Worm (Caenorhabditis elegans) whole organism, late embryonic: ENCODE data around the gene srg-57.

Experiments used
- C38D4.7 ChIP-seq: fragments of 200-800 bp; sonication (Bioruptor generic); optimal IDR thresholded peaks from 2 replicates; lab custom pipeline; 2018; ENCODE audit warnings: mild to moderate bottlenecking, missing genetic modification characterization, moderate library complexity, missing compliant biosample characterization
- F13H6.1 ChIP-seq: sonication (generic microtip); optimal IDR thresholded peaks from 2 replicates; lab custom pipeline; 2016; ENCODE audit warnings: missing genetic modification characterization, missing compliant biosample characterization
- K02D7.2 ChIP-seq: sonication (generic microtip); optimal IDR thresholded peaks from 2 replicates; lab custom pipeline; 2017; ENCODE audit warnings: mild to moderate bottlenecking, missing genetic modification characterization, missing compliant biosample characterization
- K09A11.1 ChIP-seq: sonication (generic microtip); optimal IDR thresholded peaks from 2 replicates; lab custom pipeline; 2017; ENCODE audit warnings: antibody characterized with exemption, mild to moderate bottlenecking, missing genetic modification characterization, missing compliant biosample characterization; ENCODE audit not compliant: insufficient read depth
- T23F11.4 ChIP-seq: fragments of 200-800 bp; sonication (Bioruptor generic); optimal IDR thresholded peaks from 2 replicates; lab custom pipeline; 2018; ENCODE audit warnings: mild to moderate bottlenecking, missing genetic modification characterization, missing compliant biosample characterization
- ahr-1 ChIP-seq: sonication (generic microtip); optimal IDR thresholded peaks from 2 replicates; lab custom pipeline; 2016; ENCODE audit warnings: missing genetic modification characterization, missing compliant biosample characterization
- ceh-19 ChIP-seq: fragments of 200-800 bp; sonication (Bioruptor generic); optimal IDR thresholded peaks from 2 replicates; lab custom pipeline; 2018; ENCODE audit warnings: mild to moderate bottlenecking, missing genetic modification characterization, missing compliant biosample characterization
- ceh-2 ChIP-seq: sonication (generic microtip); optimal IDR thresholded peaks from 2 replicates; lab custom pipeline; 2016; ENCODE audit warnings: missing genotype, missing genetic modification characterization, missing compliant biosample characterization
- ceh-22 ChIP-seq: sonication (generic microtip); optimal IDR thresholded peaks from 2 replicates; lab custom pipeline; 2017; ENCODE audit warnings: missing biosample characterization, missing genetic modification characterization
- ceh-24 ChIP-seq: sonication (generic microtip); optimal IDR thresholded peaks from 2 replicates; lab custom pipeline; 2016; ENCODE audit warnings: mild to moderate bottlenecking, missing genetic modification characterization, missing compliant biosample characterization
- ceh-30 ChIP-seq: fragments of 150-350 bp; optimal IDR thresholded peaks from 2 replicates; lab custom pipeline; 2014; ENCODE audit warnings: missing biosample characterization, missing genetic modification characterization
- ceh-34 ChIP-seq: sonication (generic microtip); optimal IDR thresholded peaks from 2 replicates; lab custom pipeline; 2016; ENCODE audit warnings: mild to moderate bottlenecking, missing genetic modification characterization, missing compliant biosample characterization
- ceh-45 ChIP-seq: fragments of 200-800 bp; sonication (Bioruptor generic); IDR thresholded peaks from 2 replicates; pipeline ENCODE4 v1.3.6; 2022; ENCODE audit warnings: missing genetic modification reagents, missing genetic modification characterization, missing compliant biosample characterization
- ceh-48 ChIP-seq: sonication (generic microtip); optimal IDR thresholded peaks from 2 replicates; lab custom pipeline; 2016; ENCODE audit warnings: missing genetic modification characterization, inconsistent platforms, missing compliant biosample characterization
- ceh-9 ChIP-seq: sonication (generic microtip); optimal IDR thresholded peaks from 2 replicates; lab custom pipeline; 2016; ENCODE audit warnings: mild to moderate bottlenecking, missing genetic modification characterization, inconsistent platforms, missing compliant biosample characterization
- che-1 ChIP-seq: sonication (generic microtip); optimal IDR thresholded peaks from 2 replicates; lab custom pipeline; 2016; ENCODE audit warnings: mild to moderate bottlenecking, missing genetic modification characterization, missing compliant biosample characterization
- dve-1 ChIP-seq: sonication (generic microtip); optimal IDR thresholded peaks from 2 replicates; lab custom pipeline; 2017; ENCODE audit warnings: antibody characterized with exemption, mild to moderate bottlenecking, missing genetic modification characterization, missing compliant biosample characterization
- elt-2 ChIP-seq: sonication (generic microtip); optimal IDR thresholded peaks from 2 replicates; lab custom pipeline; 2016; ENCODE audit warnings: missing genetic modification reagents, missing genetic modification characterization, missing compliant biosample characterization
- ets-4 ChIP-seq: sonication (generic microtip); optimal IDR thresholded peaks from 2 replicates; lab custom pipeline; 2016; ENCODE audit warnings: missing genetic modification characterization, missing compliant biosample characterization
- eyg-1 ChIP-seq: sonication (generic microtip); optimal IDR thresholded peaks from 2 replicates; lab custom pipeline; 2016; ENCODE audit warnings: missing genotype, missing genetic modification characterization, missing compliant biosample characterization
- fax-1 ChIP-seq: sonication (generic microtip); optimal IDR thresholded peaks from 2 replicates; lab custom pipeline; 2016; ENCODE audit warnings: missing genotype, missing genetic modification characterization, missing compliant biosample characterization
- gmeb-2 ChIP-seq: sonication (generic microtip); optimal IDR thresholded peaks from 2 replicates; lab custom pipeline; 2016; ENCODE audit warnings: missing genetic modification characterization, inconsistent platforms, missing compliant biosample characterization
- hlh-15 ChIP-seq: sonication (generic microtip); optimal IDR thresholded peaks from 2 replicates; lab custom pipeline; 2016; ENCODE audit warnings: missing genetic modification characterization, missing compliant biosample characterization
- hlh-30 ChIP-seq: sonication (generic microtip); optimal IDR thresholded peaks from 2 replicates; lab custom pipeline; 2017; ENCODE audit warnings: antibody characterized with exemption, missing genetic modification characterization, missing compliant biosample characterization; ENCODE audit not compliant: insufficient read depth
- lim-6 ChIP-seq: sonication (generic microtip); optimal IDR thresholded peaks from 2 replicates; lab custom pipeline; 2016; ENCODE audit warnings: missing genetic modification characterization, missing compliant biosample characterization
- lin-11 ChIP-seq: fragments of 200-800 bp; sonication (Bioruptor generic); optimal IDR thresholded peaks from 2 replicates; lab custom pipeline; 2018; ENCODE audit warnings: mild to moderate bottlenecking, missing genetic modification characterization, missing compliant biosample characterization
- madf-2 ChIP-seq: sonication (generic microtip); optimal IDR thresholded peaks from 2 replicates; lab custom pipeline; 2017; ENCODE audit warnings: missing genetic modification characterization, missing compliant biosample characterization
- nhr-11 ChIP-seq: fragments of 150-350 bp; optimal IDR thresholded peaks from 2 replicates; lab custom pipeline; 2014; ENCODE audit warnings: missing biosample characterization, missing genetic modification characterization
- pag-3 ChIP-seq: sonication (generic microtip); optimal IDR thresholded peaks from 2 replicates; lab custom pipeline; 2016; ENCODE audit warnings: missing compliant biosample characterization, missing genetic modification characterization, borderline replicate concordance
- pha-2 ChIP-seq: sonication (generic microtip); optimal IDR thresholded peaks from 2 replicates; lab custom pipeline; 2017; ENCODE audit warnings: mild to moderate bottlenecking, missing genetic modification characterization, missing compliant biosample characterization
- pros-1 ChIP-seq: fragments of 150-350 bp; optimal IDR thresholded peaks from 2 replicates; lab custom pipeline; 2014; ENCODE audit warnings: missing biosample characterization, missing genetic modification reagents, missing genetic modification characterization
- sdc-2 ChIP-seq: sonication (generic microtip); optimal IDR thresholded peaks from 2 replicates; lab custom pipeline; 2016; ENCODE audit warnings: missing genotype, missing genetic modification characterization, missing compliant biosample characterization
- sox-2 ChIP-seq: fragments of 200-800 bp; sonication (Bioruptor generic); IDR thresholded peaks from 2 replicates; pipeline ENCODE4 v1.3.6; 2022; ENCODE audit warnings: missing genetic modification reagents, missing genetic modification characterization, missing compliant biosample characterization
- syd-9 ChIP-seq: sonication (generic microtip); optimal IDR thresholded peaks from 2 replicates; lab custom pipeline; 2016; ENCODE audit warnings: mild to moderate bottlenecking, missing genetic modification characterization, moderate library complexity, missing compliant biosample characterization
- tbx-2 ChIP-seq: sonication (generic microtip); optimal IDR thresholded peaks from 2 replicates; lab custom pipeline; 2016; ENCODE audit warnings: missing genetic modification characterization, missing compliant biosample characterization
- unc-3 ChIP-seq, 2 experiments: fragments of 200-800 bp in 1 of 2; sonication (Bioruptor generic) in 1 of 2; sonication (generic microtip) in 1 of 2; conservative IDR thresholded peaks in 1 of 2; optimal IDR thresholded peaks in 1 of 2; 2 replicates each; pipeline versions ENCODE4 v1.3.6 to Lab custom; 2016 to 2022; ENCODE audit warnings: missing compliant biosample characterization in 2 of 2, missing genetic modification characterization in 2 of 2, missing genetic modification reagents in 1 of 2
- unc-55 ChIP-seq: sonication (generic microtip); optimal IDR thresholded peaks from 2 replicates; lab custom pipeline; 2017; ENCODE audit warnings: missing biosample characterization, missing genetic modification reagents, missing genetic modification characterization
- ztf-16 ChIP-seq: sonication (generic microtip); optimal IDR thresholded peaks from 2 replicates; lab custom pipeline; 2017; ENCODE audit warnings: missing genetic modification characterization, missing compliant biosample characterization

The srg-57 gene

ce11 chrV:2742298-2742697 is 8.0 kb upstream of the srg-57 start, which contains the start of gene srg-62:
srg-62 (minus strand) TSS chrV:2742398.
- TF ChIP-seq sox-2 (GFP tag; lab: Robert Waterston, UW) = no peak

- TF ChIP-seq ceh-9 (tag; lab: Kevin White, UChicago) (no peak), sox-2 (GFP tag; lab: Robert Waterston, UW) (no peak), C38D4.7 (GFP tag; lab: Kevin White, UChicago) (no peak), ztf-16 (tag; lab: Kevin White, UChicago) (no peak), sdc-2 (no peak), hlh-30 (tag; lab: Kevin White, UChicago) (no peak), fax-1 (tag; lab: Kevin White, UChicago) (no peak), unc-3 (GFP tag; conservative IDR thresholded peaks at IDR 0.05; lab: Robert Waterston, UW) (no peak), unc-3 (tag; optimal IDR thresholded peaks at IDR 0.05; lab: Kevin White, UChicago) (no peak), gmeb-2 (tag; lab: Kevin White, UChicago) (no peak), eyg-1 (tag; lab: Kevin White, UChicago) (no peak), lim-6 (tag; lab: Kevin White, UChicago) (no peak), unc-55 (GFP tag; lab: Kevin White, UChicago) (no peak), ceh-45 (no peak), ceh-19 (GFP tag; lab: Kevin White, UChicago) (no peak), lin-11 (tag; lab: Kevin White, UChicago) (no peak)
Observed at ce11 chrV:2740228-2740627, 6.0 kb upstream of the srg-57 start, which contains the start of gene srg-61. srg-61 (minus strand) TSS chrV:2740328.

- no peak for TF ChIP-seq che-1 (tag; lab: Kevin White, UChicago)
- TF ChIP-seq ahr-1 = no peak
- no peak for TF ChIP-seq ceh-19 (GFP tag; lab: Kevin White, UChicago)
- no peak for TF ChIP-seq K02D7.2
- no peak for TF ChIP-seq pha-2 (tag; lab: Kevin White, UChicago)
- TF ChIP-seq syd-9 = no peak
- no peak for TF ChIP-seq F13H6.1
- no peak for TF ChIP-seq ztf-16 (tag; lab: Kevin White, UChicago)
- TF ChIP-seq ceh-45 = no peak
- no peak for TF ChIP-seq ceh-48 (tag; lab: Kevin White, UChicago)
- TF ChIP-seq madf-2 (tag; lab: Kevin White, UChicago) = no peak
- TF ChIP-seq K09A11.1 (tag; lab: Kevin White, UChicago) = no peak
- no peak for TF ChIP-seq dve-1 (tag; lab: Kevin White, UChicago)
- no peak for TF ChIP-seq tbx-2
- TF ChIP-seq hlh-30 (tag; lab: Kevin White, UChicago) = no peak
- TF ChIP-seq ceh-2 (tag; lab: Kevin White, UChicago) = no peak
Observed at ce11 chrV:2739607-2740006, 5.3 kb upstream of the srg-57 start.

- TF ChIP-seq ceh-34 (tag; lab: Kevin White, UChicago) = no peak
- TF ChIP-seq ceh-22 (tag; lab: Kevin White, UChicago) = no peak
- no peak for TF ChIP-seq ceh-30 (tag; lab: Kevin White, UChicago)
- TF ChIP-seq ets-4 = no peak
- TF ChIP-seq nhr-11 = no peak
- no peak for TF ChIP-seq pag-3 (tag; lab: Kevin White, UChicago)
Observed at ce11 chrV:2738174-2738573, 3.9 kb upstream of the srg-57 start, which contains the start of gene srg-56. srg-56 (minus strand) TSS chrV:2738274.

ce11 chrV:2730784-2731480 is 3.3 kb downstream of the srg-57 start, which contains the start of gene dod-3:
dod-3 (minus strand) TSS chrV:2731098.
- TF ChIP-seq hlh-15 (tag; lab: Kevin White, UChicago) (no peak), ceh-24 (no peak), pros-1 (tag; lab: Kevin White, UChicago) (no peak), T23F11.4 (GFP tag; lab: Kevin White, UChicago) (no peak), F13H6.1 (no peak), ceh-48 (tag; lab: Kevin White, UChicago) (no peak), ceh-2 (tag; lab: Kevin White, UChicago) (no peak), elt-2 (tag; lab: Kevin White, UChicago) (peak; percentile 78)
